Fruit fly (Drosophila melanogaster) whole organism, embryonic: ENCODE results near the gene CG3984.

ENCODE experiments used
- Aef1 ChIP-seq: fragments of 200-800 bp; sonication (Bioruptor generic); IDR thresholded peaks from 3 replicates; pipeline ENCODE4 v1.3.6; 2022; ENCODE audit warnings: missing biosample characterization, missing genetic modification characterization
- Atf6 ChIP-seq: fragments of 200-800 bp; sonication (Bioruptor generic); IDR thresholded peaks from 2 replicates; pipeline ENCODE4 v1.3.6; 2022; ENCODE audit warnings: missing biosample characterization, missing genetic modification characterization
- BEAF-32 ChIP-seq: fragments of 200-800 bp; sonication (Bioruptor generic); optimal IDR thresholded peaks from 3 replicates; lab custom pipeline; 2017; ENCODE audit warnings: missing biosample characterization, missing genetic modification characterization, mild to moderate bottlenecking, moderate library complexity, missing genetic modification reagents
- CG10462 ChIP-seq: fragments of 200-800 bp; sonication (Bioruptor generic); optimal IDR thresholded peaks from 2 replicates; lab custom pipeline; 2016; ENCODE audit warnings: missing biosample characterization, missing genetic modification characterization
- CG12391 ChIP-seq: fragments of 200-800 bp; sonication (Bioruptor generic); optimal IDR thresholded peaks from 3 replicates; lab custom pipeline; 2018; ENCODE audit warnings: missing biosample characterization, mild to moderate bottlenecking, missing genetic modification characterization, moderate library complexity
- CG13624 ChIP-seq: fragments of 200-800 bp; sonication (Bioruptor generic); optimal IDR thresholded peaks from 2 replicates; lab custom pipeline; 2016; ENCODE audit warnings: missing biosample characterization, missing genetic modification characterization
- CG15514 ChIP-seq: fragments of 200-800 bp; sonication (Bioruptor generic); optimal IDR thresholded peaks from 3 replicates; lab custom pipeline; 2017; ENCODE audit warnings: missing biosample characterization, missing genetic modification characterization, mild to moderate bottlenecking, moderate library complexity, missing genetic modification reagents
- CG15601 ChIP-seq: fragments of 200-800 bp; sonication (Bioruptor generic); optimal IDR thresholded peaks from 3 replicates; lab custom pipeline; 2019; ENCODE audit warnings: missing biosample characterization, mild to moderate bottlenecking, missing genetic modification characterization, moderate library complexity
- CG16779 ChIP-seq: fragments of 200-800 bp; sonication (Bioruptor generic); IDR thresholded peaks from 2 replicates; pipeline ENCODE4 v1.3.6; 2022; ENCODE audit warnings: missing biosample characterization, missing genetic modification characterization
- CG17359 ChIP-seq: fragments of 200-800 bp; sonication (Bioruptor generic); optimal IDR thresholded peaks from 3 replicates; lab custom pipeline; 2018; ENCODE audit warnings: missing biosample characterization, mild to moderate bottlenecking, missing genetic modification characterization, moderate library complexity
- CG1792 ChIP-seq: fragments of 200-800 bp; sonication (Bioruptor generic); optimal IDR thresholded peaks from 2 replicates; lab custom pipeline; 2016; ENCODE audit warnings: missing biosample characterization, missing genetic modification characterization
- CG18011 ChIP-seq: fragments of 200-800 bp; sonication (Bioruptor generic); optimal IDR thresholded peaks from 2 replicates; lab custom pipeline; 2017; ENCODE audit warnings: missing biosample characterization, missing genetic modification characterization, mild to moderate bottlenecking, moderate library complexity, missing genotype
- CG2875 ChIP-seq: fragments of 200-800 bp; sonication (Bioruptor generic); optimal IDR thresholded peaks from 2 replicates; lab custom pipeline; 2017; ENCODE audit warnings: missing biosample characterization, mild to moderate bottlenecking, missing genetic modification characterization, missing genetic modification reagents
- CG2889 ChIP-seq: fragments of 200-800 bp; sonication (Bioruptor generic); IDR thresholded peaks from 3 replicates; pipeline ENCODE4 v1.3.6; 2022; ENCODE audit warnings: missing biosample characterization, missing genetic modification characterization
- CG30403 ChIP-seq: fragments of 200-800 bp; sonication (Bioruptor generic); optimal IDR thresholded peaks from 3 replicates; lab custom pipeline; 2016; ENCODE audit warnings: missing biosample characterization, missing genetic modification characterization
- CG31441 ChIP-seq: fragments of 200-800 bp; sonication (Bioruptor generic); IDR thresholded peaks from 2 replicates; pipeline ENCODE4 v1.3.6; 2022; ENCODE audit warnings: missing biosample characterization, missing genetic modification characterization
- CG3838 ChIP-seq: fragments of 200-800 bp; sonication (Bioruptor generic); optimal IDR thresholded peaks from 3 replicates; lab custom pipeline; 2016; ENCODE audit warnings: missing biosample characterization, missing genetic modification characterization
- CG43689 ChIP-seq: fragments of 200-800 bp; sonication (Bioruptor generic); IDR thresholded peaks from 2 replicates; pipeline ENCODE4 v1.3.6; 2022; ENCODE audit warnings: missing biosample characterization, missing genetic modification characterization
- CG4404 ChIP-seq: fragments of 200-800 bp; sonication (Bioruptor generic); IDR thresholded peaks from 2 replicates; pipeline ENCODE4 v1.3.6; 2022; ENCODE audit warnings: missing biosample characterization, missing genetic modification characterization
- CG4820 ChIP-seq: fragments of 200-800 bp; sonication (Bioruptor generic); optimal IDR thresholded peaks from 3 replicates; lab custom pipeline; 2016; ENCODE audit warnings: missing biosample characterization, missing genetic modification characterization
- CG6654 ChIP-seq: fragments of 200-800 bp; sonication (Bioruptor generic); optimal IDR thresholded peaks from 2 replicates; lab custom pipeline; 2017; ENCODE audit warnings: missing biosample characterization, mild to moderate bottlenecking, missing genetic modification characterization
- CG7839 ChIP-seq: fragments of 200-800 bp; sonication (Bioruptor generic); optimal IDR thresholded peaks from 3 replicates; lab custom pipeline; 2018; ENCODE audit warnings: missing biosample characterization, mild to moderate bottlenecking, missing genetic modification characterization, moderate library complexity
- CG9437 ChIP-seq: fragments of 200-800 bp; sonication (Bioruptor generic); optimal IDR thresholded peaks from 2 replicates; lab custom pipeline; 2018; ENCODE audit warnings: missing biosample characterization, mild to moderate bottlenecking, missing genetic modification characterization
- Dip2 ChIP-seq: fragments of 200-800 bp; sonication (Bioruptor generic); IDR thresholded peaks from 2 replicates; pipeline ENCODE4 v1.3.6; 2022; ENCODE audit warnings: missing biosample characterization, missing genetic modification characterization
- ERR ChIP-seq: fragments of 200-800 bp; sonication (Bioruptor generic); optimal IDR thresholded peaks from 2 replicates; lab custom pipeline; 2016; ENCODE audit warnings: missing biosample characterization, missing genetic modification characterization
- Ets65A ChIP-seq: fragments of 200-800 bp; sonication (Bioruptor generic); peaks from one replicate; lab custom pipeline; 2016; ENCODE audit warnings: missing biosample characterization, missing genetic modification characterization
- Fer3 ChIP-seq: fragments of 200-800 bp; sonication (Bioruptor generic); optimal IDR thresholded peaks from 2 replicates; lab custom pipeline; 2018; ENCODE audit warnings: missing biosample characterization, mild to moderate bottlenecking, missing genetic modification characterization, moderate library complexity
- HmgD ChIP-seq: fragments of 200-800 bp; sonication (Bioruptor generic); optimal IDR thresholded peaks from 3 replicates; lab custom pipeline; 2016; ENCODE audit warnings: missing biosample characterization, missing genetic modification characterization
- Hr51 ChIP-seq, 2 experiments: fragments of 200-800 bp; sonication (Bioruptor generic); optimal IDR thresholded peaks; 2 replicates in 1 of 2; 3 replicates in 1 of 2; lab custom pipeline; 2016 to 2018; ENCODE audit warnings: missing biosample characterization in 2 of 2, missing genetic modification characterization in 2 of 2, mild to moderate bottlenecking in 1 of 2, moderate library complexity in 1 of 2
- MBD-R2 ChIP-seq: fragments of 200-800 bp; sonication (Bioruptor generic); IDR thresholded peaks from 2 replicates; pipeline ENCODE4 v1.3.6; 2022; ENCODE audit warnings: missing biosample characterization, missing genetic modification characterization
- Neu2 ChIP-seq: fragments of 200-800 bp; sonication (Bioruptor generic); optimal IDR thresholded peaks from 3 replicates; lab custom pipeline; 2016; ENCODE audit warnings: missing biosample characterization, missing genetic modification characterization, borderline replicate concordance
- NfI ChIP-seq: fragments of 200-800 bp; sonication (Bioruptor generic); optimal IDR thresholded peaks from 3 replicates; lab custom pipeline; 2018; ENCODE audit warnings: missing biosample characterization, mild to moderate bottlenecking, missing genetic modification characterization, moderate library complexity
- Usf ChIP-seq: fragments of 200-800 bp; sonication (Bioruptor generic); optimal IDR thresholded peaks from 2 replicates; lab custom pipeline; 2017; ENCODE audit warnings: missing genotype, missing biosample characterization, missing genetic modification characterization
- al ChIP-seq: fragments of 200-800 bp; sonication (Bioruptor generic); IDR thresholded peaks from 2 replicates; pipeline ENCODE4 v1.3.6; 2022; ENCODE audit warnings: missing biosample characterization, missing genetic modification characterization
- ase ChIP-seq: fragments of 200-800 bp; sonication (Bioruptor generic); IDR thresholded peaks from 3 replicates; pipeline ENCODE4 v1.3.6; 2022; ENCODE audit warnings: missing biosample characterization, missing genetic modification characterization
- bsh ChIP-seq, 2 experiments: fragments of 200-800 bp; sonication (Bioruptor generic); optimal IDR thresholded peaks; 2 replicates each; lab custom pipeline; 2017 to 2018; ENCODE audit warnings: mild to moderate bottlenecking in 2 of 2, missing biosample characterization in 2 of 2, missing genetic modification characterization in 2 of 2, moderate library complexity in 1 of 2
- chinmo ChIP-seq: fragments of 200-800 bp; sonication (Bioruptor generic); IDR thresholded peaks from 4 replicates; pipeline ENCODE4 v1.3.6; 2022; ENCODE audit warnings: missing biosample characterization, missing genetic modification characterization; ENCODE audit not compliant: partially characterized antibody
- gt ChIP-seq: fragments of 200-800 bp; sonication (Bioruptor generic); IDR thresholded peaks from 2 replicates; pipeline ENCODE4 v1.3.6; 2022; ENCODE audit warnings: missing biosample characterization, missing genetic modification characterization
- ham ChIP-seq: fragments of 200-800 bp; sonication (Bioruptor generic); IDR thresholded peaks from 2 replicates; pipeline ENCODE4 v1.3.6; 2022; ENCODE audit warnings: missing biosample characterization, missing genetic modification characterization
- hkb ChIP-seq, 2 experiments: fragments of 200-800 bp in 1 of 2; fragments of >200 bp in 1 of 2; sonication (Bioruptor generic) in 1 of 2; IDR thresholded peaks in 1 of 2; optimal IDR thresholded peaks in 1 of 2; 2 replicates each; pipeline versions ENCODE4 v1.3.6 to Lab custom; 2017 to 2022; ENCODE audit warnings: missing biosample characterization in 1 of 2, missing genetic modification characterization in 1 of 2
- inv ChIP-seq: fragments of 200-800 bp; sonication (Bioruptor generic); IDR thresholded peaks from 2 replicates; pipeline ENCODE4 v1.3.6; 2022; ENCODE audit warnings: missing biosample characterization, missing genetic modification characterization; ENCODE audit not compliant: partially characterized antibody
- lab ChIP-seq: fragments of 200-800 bp; sonication (Bioruptor generic); optimal IDR thresholded peaks from 3 replicates; lab custom pipeline; 2017; ENCODE audit warnings: missing biosample characterization, missing genetic modification characterization, mild to moderate bottlenecking, moderate library complexity, missing genetic modification reagents
- mam ChIP-seq: fragments of 200-800 bp; sonication (Bioruptor generic); optimal IDR thresholded peaks from 3 replicates; lab custom pipeline; 2016; ENCODE audit warnings: missing biosample characterization, missing genetic modification characterization
- oc ChIP-seq: fragments of 200-800 bp; sonication (Bioruptor generic); optimal IDR thresholded peaks from 2 replicates; lab custom pipeline; 2018; ENCODE audit warnings: missing biosample characterization, mild to moderate bottlenecking, missing genetic modification characterization, moderate library complexity
- pnt ChIP-seq: fragments of 200-800 bp; sonication (Bioruptor generic); optimal IDR thresholded peaks from 3 replicates; lab custom pipeline; 2016; ENCODE audit warnings: missing biosample characterization, missing genetic modification characterization
- run ChIP-seq: fragments of 200-800 bp; sonication (Bioruptor generic); optimal IDR thresholded peaks from 3 replicates; lab custom pipeline; 2018; ENCODE audit warnings: missing biosample characterization, mild to moderate bottlenecking, missing genetic modification characterization
- slbo ChIP-seq: fragments of 200-800 bp; sonication (Bioruptor generic); IDR thresholded peaks from 2 replicates; pipeline ENCODE4 v1.3.6; 2022; ENCODE audit warnings: missing biosample characterization, missing genetic modification characterization
- sqz ChIP-seq: fragments of 200-800 bp; sonication (Bioruptor generic); optimal IDR thresholded peaks from 3 replicates; lab custom pipeline; 2018; ENCODE audit warnings: missing biosample characterization, mild to moderate bottlenecking, missing genetic modification characterization
- yki ChIP-seq: fragments of >200 bp; optimal IDR thresholded peaks from 3 replicates; lab custom pipeline; 2018

CG3984 gene

dm6 chr3R:15087606-15088193, 49.2 kb upstream of the CG3984 start (continued):
- TF ChIP-seq MBD-R2 (GFP tag; lab: Robert Waterston, UW) (peak; percentile 61; the same call in 1 of the 2 replicates), CG9437 (GFP tag; lab: Kevin White, UChicago) (peak; percentile 62), CG1792 (GFP tag; lab: Kevin White, UChicago) (peak; percentile 84), run (peak; percentile 62), al (GFP tag; lab: Robert Waterston, UW) (peak; percentile 82), sqz (GFP tag; lab: Kevin White, UChicago) (peak; percentile 53), Ets65A (peak; percentile 93), CG2875 (GFP tag; lab: Kevin White, UChicago) (peak; percentile 63), bsh (GFP tag; optimal IDR thresholded peaks at IDR 0.05; lab: Kevin White, UChicago) (peak in 1 of 2 experiments; percentile 81), CG2889 (GFP tag; lab: Robert Waterston, UW) (peak; percentile 74; the same call in 1 of the 3 replicates), CG16779 (GFP tag; lab: Robert Waterston, UW) (peak; percentile 47; the same call in 1 of the 2 replicates), ERR (GFP tag; lab: Kevin White, UChicago) (peak; percentile 72), yki (no peak), NfI (GFP tag; lab: Kevin White, UChicago) (peak; percentile 75), Aef1 (peak; percentile 93), Dip2 (peak; percentile 49; the same call in 1 of the 2 replicates), slbo (GFP tag; lab: Robert Waterston, UW) (peak; percentile 91), ham (GFP tag; lab: Robert Waterston, UW) (0 out of 2 replicates have a peak, but pooled peaks have one; percentile 39), CG7839 (tag; lab: Kevin White, UChicago) (peak; percentile 90), Atf6 (GFP tag; lab: Robert Waterston, UW) (peak; percentile 91), CG18011 (peak; percentile 26), CG3838 (peak; percentile 5), CG13624 (GFP tag; lab: Kevin White, UChicago) (peak; percentile 84), CG12391 (tag; lab: Kevin White, UChicago) (peak; percentile 77), CG15514 (GFP tag; lab: Kevin White, UChicago) (peak; percentile 62), inv (GFP tag; lab: Robert Waterston, UW) (no peak), mam (peak; percentile 88), oc (tag; lab: Kevin White, UChicago) (peak; percentile 73), CG4404 (GFP tag; lab: Robert Waterston, UW) (peak; percentile 42; the same call in 1 of the 2 replicates), CG30403 (GFP tag; lab: Kevin White, UChicago) (peak; percentile 86), pnt (GFP tag; lab: Kevin White, UChicago) (peak; percentile 91), lab (GFP tag; lab: Kevin White, UChicago) (peak; percentile 88), CG4820 (peak; percentile 88), CG43689 (peak; percentile 79), BEAF-32 (GFP tag; lab: Kevin White, UChicago) (no peak), Hr51 (GFP tag; optimal IDR thresholded peaks at IDR 0.05; lab: Kevin White, UChicago) (peak; percentile 65 to 88), CG31441 (GFP tag; lab: Robert Waterston, UW) (peak; percentile 89), chinmo (GFP tag; lab: Robert Waterston, UW) (no peak), CG10462 (GFP tag; lab: Kevin White, UChicago) (peak; percentile 57), CG15601 (tag; lab: Kevin White, UChicago) (peak; percentile 16), ase (GFP tag; lab: Robert Waterston, UW) (peak; percentile 90; the same call in 2 of the 3 replicates), CG17359 (tag; lab: Kevin White, UChicago) (peak; percentile 90), CG6654 (GFP tag; lab: Kevin White, UChicago) (peak; percentile 47), Usf (no peak), Fer3 (tag; lab: Kevin White, UChicago) (peak; percentile 75), gt (GFP tag; lab: Robert Waterston, UW) (peak; percentile 64), HmgD (peak; percentile 37), Neu2 (GFP tag; lab: Kevin White, UChicago) (no peak), hkb (optimal IDR thresholded peaks at IDR 0.05; lab: Kevin White, UChicago) (no peak), hkb (GFP tag; IDR thresholded peaks at IDR 0.05; lab: Robert Waterston, UW) (peak; percentile 95)
